Fruit fly (Drosophila melanogaster) whole organism, embryonic: ENCODE data around the gene CG16798.
A peak's percentile ranks its signal among the peaks of the same experiment; 100 is the strongest.

ENCODE experiments used
- ATbp ChIP-seq: fragments of 200-800 bp; sonication (Bioruptor generic); optimal IDR thresholded peaks from 2 replicates; lab custom pipeline; 2017; ENCODE audit warnings: missing biosample characterization, mild to moderate bottlenecking, missing genetic modification characterization, missing genetic modification reagents
- Abd-B ChIP-seq: fragments of 200-800 bp; sonication (Bioruptor generic); optimal IDR thresholded peaks from 2 replicates; lab custom pipeline; 2018; ENCODE audit warnings: missing biosample characterization, mild to moderate bottlenecking, missing genetic modification characterization, moderate library complexity
- Ada2b ChIP-seq: fragments of 200-800 bp; sonication (Bioruptor generic); IDR thresholded peaks from 2 replicates; pipeline ENCODE4 v1.3.6; 2022; ENCODE audit warnings: missing biosample characterization, missing genetic modification characterization
- Atf-2 ChIP-seq: fragments of 200-800 bp; sonication (Bioruptor generic); optimal IDR thresholded peaks from 2 replicates; lab custom pipeline; 2016; ENCODE audit warnings: missing biosample characterization, missing genetic modification characterization
- Bdp1 ChIP-seq: fragments of 200-800 bp; sonication (Bioruptor generic); optimal IDR thresholded peaks from 3 replicates; lab custom pipeline; 2016; ENCODE audit warnings: missing biosample characterization, missing genetic modification characterization
- BtbVII ChIP-seq: fragments of 200-800 bp; sonication (Bioruptor generic); optimal IDR thresholded peaks from 3 replicates; lab custom pipeline; 2017; ENCODE audit warnings: missing biosample characterization, mild to moderate bottlenecking, missing genetic modification characterization
- CG12942 ChIP-seq: fragments of 200-800 bp; sonication (Bioruptor generic); optimal IDR thresholded peaks from 3 replicates; lab custom pipeline; 2016; ENCODE audit warnings: missing biosample characterization, missing genetic modification characterization
- CG13624 ChIP-seq: fragments of 200-800 bp; sonication (Bioruptor generic); optimal IDR thresholded peaks from 2 replicates; lab custom pipeline; 2016; ENCODE audit warnings: missing biosample characterization, missing genetic modification characterization
- CG17912 ChIP-seq: fragments of 200-800 bp; sonication (Bioruptor generic); optimal IDR thresholded peaks from 2 replicates; lab custom pipeline; 2018; ENCODE audit warnings: missing biosample characterization, mild to moderate bottlenecking, missing genetic modification characterization
- CG18619 ChIP-seq: fragments of 200-800 bp; sonication (Bioruptor generic); optimal IDR thresholded peaks from 3 replicates; lab custom pipeline; 2017; ENCODE audit warnings: missing biosample characterization, mild to moderate bottlenecking, missing genetic modification characterization
- CG18764 ChIP-seq: fragments of 200-800 bp; sonication (Bioruptor generic); optimal IDR thresholded peaks from 3 replicates; lab custom pipeline; 2016; ENCODE audit warnings: missing biosample characterization, missing genetic modification characterization
- CG2199 ChIP-seq: fragments of 200-800 bp; sonication (Bioruptor generic); IDR thresholded peaks from 3 replicates; pipeline ENCODE4 v1.3.6; 2022; ENCODE audit warnings: missing biosample characterization, missing genetic modification characterization
- CG2889 ChIP-seq: fragments of 200-800 bp; sonication (Bioruptor generic); IDR thresholded peaks from 3 replicates; pipeline ENCODE4 v1.3.6; 2022; ENCODE audit warnings: missing biosample characterization, missing genetic modification characterization
- CG7745 ChIP-seq: fragments of 200-800 bp; sonication (Bioruptor generic); optimal IDR thresholded peaks from 2 replicates; lab custom pipeline; 2018; ENCODE audit warnings: missing biosample characterization, mild to moderate bottlenecking, missing genetic modification characterization, moderate library complexity
- CG8924 ChIP-seq: fragments of 200-800 bp; optimal IDR thresholded peaks from 3 replicates; lab custom pipeline; 2019; ENCODE audit warnings: missing biosample characterization, mild to moderate bottlenecking, missing genetic modification characterization, moderate library complexity
- CG9609 ChIP-seq: fragments of 200-800 bp; sonication (Bioruptor generic); optimal IDR thresholded peaks from 3 replicates; lab custom pipeline; 2016; ENCODE audit warnings: missing biosample characterization, missing genetic modification characterization
- Dad ChIP-seq: fragments of 200-800 bp; sonication (Bioruptor generic); optimal IDR thresholded peaks from 3 replicates; lab custom pipeline; 2016; ENCODE audit warnings: missing biosample characterization, missing genetic modification characterization
- Dp ChIP-seq: fragments of 200-800 bp; sonication (Bioruptor generic); optimal IDR thresholded peaks from 2 replicates; lab custom pipeline; 2018; ENCODE audit warnings: missing biosample characterization, mild to moderate bottlenecking, missing genetic modification characterization, moderate library complexity
- ERR ChIP-seq: fragments of 200-800 bp; sonication (Bioruptor generic); optimal IDR thresholded peaks from 2 replicates; lab custom pipeline; 2016; ENCODE audit warnings: missing biosample characterization, missing genetic modification characterization
- Elba2 ChIP-seq: fragments of 200-800 bp; sonication (Bioruptor generic); optimal IDR thresholded peaks from 3 replicates; lab custom pipeline; 2016; ENCODE audit warnings: missing biosample characterization, missing genetic modification characterization
- Fer1 ChIP-seq: fragments of 200-800 bp; sonication (Bioruptor generic); optimal IDR thresholded peaks from 2 replicates; lab custom pipeline; 2017; ENCODE audit warnings: missing biosample characterization, mild to moderate bottlenecking, missing genetic modification characterization
- Hr3 ChIP-seq: fragments of 200-800 bp; sonication (Bioruptor generic); optimal IDR thresholded peaks from 3 replicates; lab custom pipeline; 2016; ENCODE audit warnings: missing biosample characterization, missing genetic modification characterization
- Hr51 ChIP-seq, 2 experiments: fragments of 200-800 bp; sonication (Bioruptor generic); optimal IDR thresholded peaks; 2 replicates in 1 of 2; 3 replicates in 1 of 2; lab custom pipeline; 2016 to 2018; ENCODE audit warnings: missing biosample characterization in 2 of 2, missing genetic modification characterization in 2 of 2, mild to moderate bottlenecking in 1 of 2, moderate library complexity in 1 of 2
- Mad ChIP-seq: fragments of 200-800 bp; sonication (Bioruptor generic); optimal IDR thresholded peaks from 2 replicates; lab custom pipeline; 2016; ENCODE audit warnings: missing biosample characterization, missing genetic modification characterization
- Neu2 ChIP-seq: fragments of 200-800 bp; sonication (Bioruptor generic); optimal IDR thresholded peaks from 3 replicates; lab custom pipeline; 2016; ENCODE audit warnings: missing biosample characterization, missing genetic modification characterization, borderline replicate concordance
- NfI ChIP-seq: fragments of 200-800 bp; sonication (Bioruptor generic); optimal IDR thresholded peaks from 3 replicates; lab custom pipeline; 2018; ENCODE audit warnings: missing biosample characterization, mild to moderate bottlenecking, missing genetic modification characterization, moderate library complexity
- Six4 ChIP-seq: fragments of 200-800 bp; sonication (Bioruptor generic); optimal IDR thresholded peaks from 2 replicates; lab custom pipeline; 2016; ENCODE audit warnings: missing biosample characterization, missing genetic modification characterization
- Sox102F ChIP-seq: fragments of 200-800 bp; sonication (Bioruptor generic); optimal IDR thresholded peaks from 2 replicates; lab custom pipeline; 2018; ENCODE audit warnings: missing biosample characterization, mild to moderate bottlenecking, missing genetic modification characterization, moderate library complexity
- ab ChIP-seq: fragments of 200-800 bp; sonication (Bioruptor generic); optimal IDR thresholded peaks from 2 replicates; lab custom pipeline; 2016; ENCODE audit warnings: missing biosample characterization, missing genetic modification characterization
- bbx ChIP-seq: fragments of 200-800 bp; sonication (Bioruptor generic); IDR thresholded peaks from 2 replicates; pipeline ENCODE4 v1.3.6; 2022; ENCODE audit warnings: missing biosample characterization, missing genetic modification characterization; ENCODE audit not compliant: partially characterized antibody
- cad ChIP-seq: fragments of >200 bp; optimal IDR thresholded peaks from 2 replicates; lab custom pipeline; 2017; ENCODE audit warnings: missing biosample characterization, missing genetic modification characterization
- chinmo ChIP-seq: fragments of 200-800 bp; sonication (Bioruptor generic); IDR thresholded peaks from 4 replicates; pipeline ENCODE4 v1.3.6; 2022; ENCODE audit warnings: missing biosample characterization, missing genetic modification characterization; ENCODE audit not compliant: partially characterized antibody
- chm ChIP-seq: fragments of 200-800 bp; sonication (Bioruptor generic); IDR thresholded peaks from 2 replicates; pipeline ENCODE4 v1.3.6; 2022; ENCODE audit warnings: missing biosample characterization, missing genetic modification characterization
- chn ChIP-seq: fragments of 200-800 bp; sonication (Bioruptor generic); optimal IDR thresholded peaks from 2 replicates; lab custom pipeline; 2016; ENCODE audit warnings: missing biosample characterization, missing genetic modification characterization
- esg ChIP-seq: fragments of 200-800 bp; sonication (Bioruptor generic); conservative IDR thresholded peaks from 2 replicates; pipeline ENCODE4 v1.3.6; 2022; ENCODE audit warnings: missing biosample characterization, missing genetic modification characterization
- exex ChIP-seq: fragments of 200-800 bp; sonication (Bioruptor generic); optimal IDR thresholded peaks from 4 replicates; lab custom pipeline; 2018; ENCODE audit warnings: missing biosample characterization, mild to moderate bottlenecking, missing genetic modification characterization, moderate library complexity
- fd64A ChIP-seq: fragments of 200-800 bp; sonication (Bioruptor generic); optimal IDR thresholded peaks from 3 replicates; lab custom pipeline; 2018; ENCODE audit warnings: missing biosample characterization, mild to moderate bottlenecking, missing genetic modification characterization
- gem ChIP-seq: fragments of 200-800 bp; sonication (Bioruptor generic); optimal IDR thresholded peaks from 2 replicates; lab custom pipeline; 2019; ENCODE audit warnings: missing biosample characterization, mild to moderate bottlenecking, missing genetic modification characterization, moderate library complexity
- ham ChIP-seq: fragments of 200-800 bp; sonication (Bioruptor generic); IDR thresholded peaks from 2 replicates; pipeline ENCODE4 v1.3.6; 2022; ENCODE audit warnings: missing biosample characterization, missing genetic modification characterization
- klu ChIP-seq: fragments of 200-800 bp; sonication (Bioruptor generic); IDR thresholded peaks from 2 replicates; pipeline ENCODE4 v1.3.6; 2022; ENCODE audit warnings: missing biosample characterization, missing genetic modification characterization
- nerfin-2 ChIP-seq: fragments of 200-800 bp; sonication (Bioruptor generic); IDR thresholded peaks from 2 replicates; pipeline ENCODE4 v1.3.6; 2022; ENCODE audit warnings: missing biosample characterization, missing genetic modification characterization; ENCODE audit not compliant: partially characterized antibody
- nom ChIP-seq: fragments of 200-800 bp; sonication (Bioruptor generic); optimal IDR thresholded peaks from 2 replicates; lab custom pipeline; 2017; ENCODE audit warnings: missing biosample characterization, missing genetic modification characterization, mild to moderate bottlenecking, moderate library complexity, missing genetic modification reagents
- p53 ChIP-seq: fragments of 200-800 bp; sonication (Bioruptor generic); optimal IDR thresholded peaks from 2 replicates; lab custom pipeline; 2016; ENCODE audit warnings: missing biosample characterization, missing genetic modification characterization
- pnt ChIP-seq: fragments of 200-800 bp; sonication (Bioruptor generic); optimal IDR thresholded peaks from 3 replicates; lab custom pipeline; 2016; ENCODE audit warnings: missing biosample characterization, missing genetic modification characterization
- schlank ChIP-seq: fragments of 200-800 bp; sonication (Bioruptor generic); optimal IDR thresholded peaks from 2 replicates; lab custom pipeline; 2018; ENCODE audit warnings: missing biosample characterization, mild to moderate bottlenecking, missing genetic modification characterization
- sob ChIP-seq: fragments of 200-800 bp; sonication (Bioruptor generic); IDR thresholded peaks from 2 replicates; pipeline ENCODE4 v1.3.6; 2022; ENCODE audit warnings: missing biosample characterization, missing genetic modification characterization
- tin ChIP-seq: fragments of 200-800 bp; sonication (Bioruptor generic); optimal IDR thresholded peaks from 3 replicates; lab custom pipeline; 2016; ENCODE audit warnings: missing biosample characterization, missing genetic modification characterization
- usp ChIP-seq: fragments of >200 bp; optimal IDR thresholded peaks from 2 replicates; lab custom pipeline; 2017; ENCODE audit warnings: missing biosample characterization, missing genetic modification characterization
- zen ChIP-seq: fragments of 200-800 bp; sonication (Bioruptor generic); optimal IDR thresholded peaks from 3 replicates; lab custom pipeline; 2018; ENCODE audit warnings: missing biosample characterization, mild to moderate bottlenecking, missing genetic modification characterization, moderate library complexity

Gene CG16798

DNA sequence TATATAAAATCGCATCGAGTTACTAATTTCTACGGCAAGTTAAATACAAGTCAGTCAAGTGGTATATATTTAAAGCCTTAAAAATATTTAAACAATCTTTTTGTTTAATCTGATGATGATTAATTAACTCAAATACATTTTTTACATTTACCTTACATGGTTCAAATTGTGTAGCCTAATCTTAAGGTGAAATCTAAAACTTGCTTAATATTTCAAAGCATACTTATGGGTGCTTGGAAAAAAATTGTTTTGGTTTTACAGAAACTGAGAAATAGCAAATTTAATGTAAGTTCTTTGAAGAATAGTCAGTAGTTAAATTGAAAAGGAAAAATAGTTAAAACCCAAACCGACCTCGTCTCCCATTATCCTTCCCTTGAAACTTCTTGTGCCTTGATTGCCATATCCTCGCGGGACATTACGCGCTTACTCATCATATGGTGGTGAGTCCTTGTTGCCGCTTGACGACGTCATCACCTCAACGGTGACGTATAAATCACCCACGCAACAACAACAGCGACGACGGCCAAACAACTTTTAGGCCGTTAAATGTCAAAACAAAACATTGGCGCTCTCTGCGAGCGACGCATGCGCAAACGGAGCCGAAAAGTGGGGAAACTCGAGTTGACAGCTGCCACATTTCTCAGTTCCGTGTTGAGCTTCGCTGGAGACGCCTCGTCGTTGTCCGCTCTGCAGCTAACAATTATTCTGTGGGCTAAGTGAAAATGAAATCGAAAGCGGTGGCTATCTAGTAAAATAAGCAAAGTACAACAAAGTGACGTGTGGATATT, 40.8 kb downstream of the CG16798 start (continued):
- TF ChIP-seq Dp (GFP tag; lab: Kevin White, UChicago) = no peak
- no peak for TF ChIP-seq CG18619 (GFP tag; lab: Kevin White, UChicago)
- TF ChIP-seq ATbp = no peak
- TF ChIP-seq BtbVII (GFP tag; lab: Kevin White, UChicago) = peak; percentile 72
- TF ChIP-seq chm = no peak
- no peak for TF ChIP-seq nom (GFP tag; lab: Kevin White, UChicago)
- TF ChIP-seq chinmo (GFP tag; lab: Robert Waterston, UW) = 0 out of 4 replicates have a peak, but pooled peaks have one; percentile 18
- TF ChIP-seq Six4 (GFP tag; lab: Kevin White, UChicago) = no peak
- peak; percentile 61 for TF ChIP-seq Fer1 (GFP tag; lab: Kevin White, UChicago)
- no peak for TF ChIP-seq NfI
- TF ChIP-seq CG8924 (tag; lab: Kevin White, UChicago) = no peak
- no peak for TF ChIP-seq pnt (GFP tag; lab: Kevin White, UChicago)
- no peak for TF ChIP-seq CG12942
- TF ChIP-seq Hr51 (GFP tag; optimal IDR thresholded peaks at IDR 0.05; lab: Kevin White, UChicago) = peak in 1 of 2 experiments; percentile 18
- no peak for TF ChIP-seq CG13624 (GFP tag; lab: Kevin White, UChicago)
- TF ChIP-seq exex (tag; lab: Kevin White, UChicago) = peak; percentile 38
- no peak for TF ChIP-seq schlank (tag; lab: Kevin White, UChicago)
- TF ChIP-seq bbx (GFP tag; lab: Robert Waterston, UW) = peak; percentile 18; the same call in 1 of the 2 replicates
- no peak for TF ChIP-seq fd64A (GFP tag; lab: Kevin White, UChicago)
- no peak for TF ChIP-seq cad (GFP tag; lab: Kevin White, UChicago)
- no peak for TF ChIP-seq usp
- TF ChIP-seq Bdp1 (GFP tag; lab: Kevin White, UChicago) = no peak
- TF ChIP-seq Mad (GFP tag; lab: Kevin White, UChicago) = no peak
- no peak for TF ChIP-seq CG9609 (GFP tag; lab: Kevin White, UChicago)
- peak; percentile 16 for TF ChIP-seq zen (tag; lab: Kevin White, UChicago)
- no peak for TF ChIP-seq CG17912
- no peak for TF ChIP-seq Atf-2 (GFP tag; lab: Kevin White, UChicago)
- TF ChIP-seq chn (GFP tag; lab: Kevin White, UChicago) = no peak
- TF ChIP-seq ham (GFP tag; lab: Robert Waterston, UW) = no peak
- no peak for TF ChIP-seq esg (GFP tag; lab: Robert Waterston, UW)
- TF ChIP-seq Elba2 (GFP tag; lab: Kevin White, UChicago) = no peak
- no peak for TF ChIP-seq gem
- no peak for TF ChIP-seq CG18764
- no peak for TF ChIP-seq CG2889 (GFP tag; lab: Robert Waterston, UW)
- TF ChIP-seq ERR = no peak
- no peak for TF ChIP-seq Ada2b (GFP tag; lab: Robert Waterston, UW)
- no peak for TF ChIP-seq sob (GFP tag; lab: Robert Waterston, UW)
- TF ChIP-seq CG7745 (tag; lab: Kevin White, UChicago) = no peak
- TF ChIP-seq Neu2 (GFP tag; lab: Kevin White, UChicago) = no peak
- TF ChIP-seq nerfin-2 (GFP tag; lab: Robert Waterston, UW) = no peak
- TF ChIP-seq Abd-B (GFP tag; lab: Kevin White, UChicago) = no peak
- no peak for TF ChIP-seq ab (GFP tag; lab: Kevin White, UChicago)
- TF ChIP-seq Hr3 (GFP tag; lab: Kevin White, UChicago) = no peak
- TF ChIP-seq Sox102F (GFP tag; lab: Kevin White, UChicago) = no peak
- TF ChIP-seq klu (GFP tag; lab: Robert Waterston, UW) = no peak
- no peak for TF ChIP-seq tin (GFP tag; lab: Kevin White, UChicago)
- TF ChIP-seq p53 (GFP tag; lab: Kevin White, UChicago) = no peak
- TF ChIP-seq Dad (GFP tag; lab: Kevin White, UChicago) = no peak
- no peak for TF ChIP-seq CG2199 (GFP tag; lab: Robert Waterston, UW)
